Worm (Caenorhabditis elegans): Measurements from ENCODE around the gene Y42H9AR.1.

DNA sequence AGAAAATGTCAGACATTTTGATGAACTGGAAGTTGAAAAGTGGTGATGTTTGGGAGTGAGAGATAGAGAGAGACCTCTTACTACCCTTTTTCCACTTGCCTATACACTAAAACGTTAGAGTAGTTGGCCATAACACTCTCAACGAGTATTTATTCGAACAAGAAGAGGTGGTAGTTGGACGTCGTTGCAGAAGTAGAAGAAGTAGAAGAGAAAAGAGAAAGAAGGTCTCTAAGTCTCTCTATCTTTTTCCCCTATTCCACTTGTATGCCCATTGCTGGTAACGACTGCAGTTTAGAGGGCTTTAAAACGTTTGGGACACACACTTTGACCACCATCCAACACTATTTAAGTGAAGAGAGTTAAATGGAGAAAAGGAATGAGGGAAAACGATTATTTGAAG lies 21.7 kb upstream of the Y42H9AR.1 start:
- TF ChIP-seq ama-1 (optimal IDR thresholded peaks at IDR 0.05) (no peak), Y22D7AL.16 (tag; optimal IDR thresholded peaks at IDR 0.05) (no peak), pros-1 (tag; optimal IDR thresholded peaks at IDR 0.05) (no peak)

Measured in whole organism, late embryonic.